Worm (Caenorhabditis elegans) whole organism, dauer: Measurements from ENCODE around the gene syp-1.
"Not testable (repeated sequence)": the region's sequence is repeated elsewhere in the genome, so short reads cannot be mapped to it uniquely, and the experiment has no call there.

Source experiments
- unc-62 ChIP-seq: sonication (generic microtip); optimal IDR thresholded peaks from 2 replicates; lab custom pipeline; 2017; ENCODE audit warnings: missing biosample characterization, missing genetic modification reagents, missing genetic modification characterization

The syp-1 gene

DNA sequence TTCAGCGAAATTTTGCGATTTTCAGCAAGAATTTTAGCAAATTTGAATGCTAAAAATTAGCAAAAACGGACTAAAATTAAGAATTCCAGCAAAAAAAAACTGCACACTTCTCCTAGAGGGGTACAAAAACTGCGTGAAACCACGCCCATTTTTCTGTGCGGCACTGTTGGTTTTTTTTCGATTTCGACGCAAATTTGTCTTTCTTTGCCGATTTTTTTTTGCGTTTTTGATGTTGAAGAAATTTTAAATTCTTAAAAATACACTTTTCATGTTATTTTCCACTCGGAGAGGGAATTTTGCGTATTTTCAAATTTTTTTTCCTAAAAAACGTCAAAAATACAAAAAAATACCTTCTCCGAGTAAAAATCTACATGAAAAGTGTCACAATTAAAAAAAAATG, at the start of gene syp-1:
TSS of gene syp-1 (plus strand) at position 301 of the 400 bp plus-strand sequence.
- no peak for TF ChIP-seq unc-62

ce11 chrV:16354675-16355074, 49.4 kb upstream of the syp-1 start:
- no peak for TF ChIP-seq unc-62

DNA sequence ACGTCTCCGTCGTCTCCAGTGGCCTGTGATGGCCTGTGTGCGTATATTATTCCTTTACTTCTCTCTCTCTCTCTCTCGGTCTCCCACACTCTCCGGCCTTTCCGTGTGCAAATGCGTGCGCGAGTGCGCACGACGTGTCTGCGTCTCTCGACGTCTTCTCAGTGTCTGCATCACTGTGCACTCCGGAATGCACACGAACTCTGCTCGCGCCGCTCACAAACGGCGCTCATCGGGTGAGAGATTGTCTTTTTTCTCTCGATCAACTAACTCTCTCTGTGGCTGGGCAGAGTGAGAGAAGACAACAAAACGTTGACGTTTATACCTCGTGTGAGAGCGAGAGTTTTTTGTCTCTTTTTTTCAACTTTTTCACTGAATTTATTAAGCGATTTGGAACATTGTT, 48.1 kb upstream of the syp-1 start:
- TF ChIP-seq unc-62 = no peak

- TF ChIP-seq unc-62 = no peak
Observed at ce11 chrV:16356798-16357197, 47.3 kb upstream of the syp-1 start.

DNA sequence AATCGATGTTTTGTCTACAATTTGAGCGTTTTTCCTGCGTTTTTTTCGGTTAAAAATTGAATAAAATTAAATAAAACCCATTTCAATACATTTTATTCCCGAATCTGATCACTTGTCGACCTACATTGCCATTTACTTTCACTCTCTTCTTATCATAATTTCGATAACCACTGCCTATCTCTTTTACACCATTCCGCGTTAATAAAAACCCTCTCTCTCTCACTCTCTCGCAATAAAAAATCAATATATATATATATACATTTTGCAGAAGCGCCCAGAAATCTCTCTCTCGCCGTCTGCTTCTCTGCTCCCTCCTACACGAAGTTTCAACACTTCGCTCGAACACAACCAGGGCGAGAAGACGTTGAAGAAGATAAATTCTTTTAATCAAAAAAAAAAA, 46.8 kb upstream of the syp-1 start, which contains the start of gene pptr-1:
TSS of gene pptr-1 (plus strand) at position 269 of the 400 bp plus-strand sequence.
- TF ChIP-seq unc-62 = no peak

DNA sequence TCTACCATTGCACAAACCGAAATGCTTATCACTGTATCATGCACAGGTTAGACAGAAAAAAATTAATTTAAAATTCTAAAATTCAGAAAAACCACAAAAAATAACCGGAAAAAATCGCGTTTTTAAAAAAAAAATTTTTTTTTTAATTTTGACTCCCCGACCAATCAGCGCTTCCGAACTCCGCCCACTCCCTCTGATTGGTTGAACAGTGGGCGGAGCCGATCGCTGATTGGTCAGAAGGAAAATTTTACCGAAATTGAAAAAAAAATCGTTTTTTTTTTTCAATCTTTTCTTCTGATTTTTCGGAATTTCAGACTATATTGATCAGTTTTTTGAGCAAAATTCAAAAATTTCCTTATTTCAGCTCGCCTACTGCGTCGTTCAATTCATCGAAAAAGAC, 42.7 kb upstream of the syp-1 start:
- TF ChIP-seq unc-62 = no peak

ce11 chrV:16367575-16367974, 36.5 kb upstream of the syp-1 start, which contains the start of gene W08G11.3:
TSS of gene W08G11.3 (plus strand) at chrV:16367681.
- no peak for TF ChIP-seq unc-62

ce11 chrV:16368143-16368542, 35.9 kb upstream of the syp-1 start:
- no peak for TF ChIP-seq unc-62

- no peak for TF ChIP-seq unc-62
Observed at ce11 chrV:16370039-16370438, 34.0 kb upstream of the syp-1 start.

- no peak for TF ChIP-seq unc-62
Observed at ce11 chrV:16374676-16375075, 29.4 kb upstream of the syp-1 start, which contains the start of gene srv-34. TSS of gene srv-34 (minus strand) at chrV:16374776.

ce11 chrV:16376430-16376948, 27.6 kb upstream of the syp-1 start:
- no peak for TF ChIP-seq unc-62

- no peak for TF ChIP-seq unc-62
Observed at ce11 chrV:16377188-16377587, 26.9 kb upstream of the syp-1 start.

DNA sequence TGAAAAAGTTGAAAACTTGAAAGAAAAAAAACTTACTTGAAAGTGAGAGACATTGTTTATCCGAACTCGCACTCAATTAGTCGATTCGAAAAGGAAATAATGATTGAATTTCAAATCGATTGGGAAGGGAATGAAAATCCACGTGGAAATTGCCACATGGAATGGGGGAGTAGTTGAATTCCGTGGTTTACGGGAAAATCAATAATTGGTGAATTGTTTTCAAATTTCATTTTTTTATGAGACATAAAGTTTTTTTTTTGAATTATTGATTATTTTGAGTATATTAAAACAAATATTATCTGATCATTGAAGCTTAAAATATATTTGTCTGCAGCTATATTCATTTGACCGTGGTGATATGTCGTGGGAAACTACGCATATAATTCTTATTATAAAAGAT, 26.2 kb upstream of the syp-1 start, which contains the start of gene F13A7.1:
TSS of gene F13A7.1 (minus strand) at position 101 of the 400 bp plus-strand sequence.
- no peak for TF ChIP-seq unc-62

ce11 chrV:16382949-16383348, 21.1 kb upstream of the syp-1 start:
- TF ChIP-seq unc-62 = no peak

ce11 chrV:16383729-16384128, 20.3 kb upstream of the syp-1 start, which contains the start of gene F13A7.7:
TSS of gene F13A7.7 (minus strand) at chrV:16383829.
- not testable (repeated sequence) for TF ChIP-seq unc-62

DNA sequence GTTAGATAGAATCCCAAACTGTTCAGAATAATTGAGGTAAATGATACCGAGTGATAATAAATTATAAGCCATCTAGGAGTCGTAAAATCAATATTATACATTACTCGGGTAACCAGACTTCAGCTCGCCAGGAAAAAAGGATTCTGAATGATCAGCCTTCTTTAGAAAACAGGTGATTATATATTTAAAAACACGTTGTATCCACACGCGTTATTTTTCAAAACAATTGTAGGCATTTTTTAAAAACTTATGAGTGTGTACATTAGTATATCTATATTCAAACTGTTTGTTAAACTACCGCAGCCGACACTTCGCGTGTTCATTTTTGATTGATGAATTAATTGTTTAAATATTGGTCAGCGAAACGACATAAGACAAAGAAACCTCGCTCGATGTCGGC, 15.8 kb upstream of the syp-1 start, which contains the start of gene sri-65:
TSS of gene sri-65 (minus strand) at position 101 of the 400 bp plus-strand sequence.
- TF ChIP-seq unc-62 = no peak

DNA sequence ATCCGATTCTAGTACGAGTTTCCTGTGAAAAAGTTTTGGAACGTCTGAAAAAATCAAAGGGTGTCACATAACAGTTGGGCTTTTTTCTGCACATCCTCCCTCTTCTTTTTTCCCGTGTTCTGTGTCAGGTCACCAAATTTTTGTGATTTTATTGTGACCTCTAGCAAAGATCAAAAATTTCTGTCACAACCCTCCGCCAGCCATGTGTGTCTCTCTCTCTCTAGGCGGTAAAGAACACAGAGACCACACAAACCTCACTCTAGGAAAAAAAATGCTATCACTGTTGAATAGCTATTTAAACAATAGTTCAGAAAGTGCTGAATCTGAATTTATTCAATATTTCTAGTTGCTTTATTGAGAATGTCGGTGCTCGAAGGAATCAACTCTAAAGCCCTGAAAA, 13.4 kb upstream of the syp-1 start, which contains the start of gene gst-44:
TSS of gene gst-44 (plus strand) at position 237 of the 400 bp plus-strand sequence.
- no peak for TF ChIP-seq unc-62

DNA sequence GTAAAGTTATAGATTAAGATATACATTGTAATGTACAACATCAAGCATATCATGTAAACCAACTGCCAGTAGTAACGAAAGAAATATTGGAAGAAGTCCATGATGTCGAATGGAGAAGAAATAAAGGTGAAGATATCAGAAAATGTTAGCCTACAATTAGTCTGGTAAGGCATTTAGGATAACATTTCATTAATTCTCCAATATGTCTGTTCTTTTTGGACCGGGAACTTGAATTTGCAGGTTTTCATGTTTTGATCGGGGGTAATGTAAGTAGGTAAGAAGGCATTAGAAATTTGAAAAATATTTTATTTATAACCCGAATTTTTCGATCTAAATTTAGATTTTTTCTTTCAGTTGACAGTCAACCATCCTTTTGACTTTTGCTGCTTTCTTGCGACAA, 10.3 kb upstream of the syp-1 start, which contains the start of gene srd-63:
TSS of gene srd-63 (minus strand) at position 101 of the 400 bp plus-strand sequence.
- TF ChIP-seq unc-62 = no peak

- TF ChIP-seq unc-62 = no peak
Observed at ce11 chrV:16395131-16395530, 8.9 kb upstream of the syp-1 start, which contains the start of gene F13A7.11. TSS of gene F13A7.11 (minus strand) at chrV:16395304.
